Worm (Caenorhabditis elegans) whole organism, L1 larva: ENCODE results near the gene slc-25A26.

ENCODE experiments used
- C16A3.4 ChIP-seq: fragments of 150-350 bp; optimal IDR thresholded peaks from 2 replicates; lab custom pipeline; 2014; ENCODE audit warnings: missing biosample characterization, missing genetic modification characterization
- F16B12.6 ChIP-seq: fragments of 150-350 bp; optimal IDR thresholded peaks from 2 replicates; lab custom pipeline; 2014; ENCODE audit warnings: missing biosample characterization, missing genetic modification characterization
- Y116A8C.19 ChIP-seq: sonication (generic microtip); optimal IDR thresholded peaks from 2 replicates; lab custom pipeline; 2016; ENCODE audit warnings: missing compliant biosample characterization, missing genetic modification characterization, borderline replicate concordance
- aha-1 ChIP-seq: fragments of 150-350 bp; optimal IDR thresholded peaks from 2 replicates; lab custom pipeline; 2014; ENCODE audit warnings: missing biosample characterization, missing genetic modification characterization
- alr-1 ChIP-seq: fragments of 200-800 bp; sonication (Bioruptor generic); optimal IDR thresholded peaks from 2 replicates; lab custom pipeline; 2018; ENCODE audit warnings: borderline replicate concordance, mild to moderate bottlenecking, missing genetic modification characterization, missing compliant biosample characterization
- blmp-1 ChIP-seq: fragments of 150-350 bp; optimal IDR thresholded peaks from 2 replicates; lab custom pipeline; 2014; ENCODE audit warnings: missing biosample characterization, missing genetic modification characterization
- ceh-63 ChIP-seq: fragments of 200-800 bp; sonication (Bioruptor generic); optimal IDR thresholded peaks from 2 replicates; lab custom pipeline; 2018; ENCODE audit warnings: mild to moderate bottlenecking, missing genetic modification characterization, missing compliant biosample characterization
- ceh-8 ChIP-seq: fragments of 200-800 bp; sonication (Bioruptor generic); optimal IDR thresholded peaks from 2 replicates; lab custom pipeline; 2018; ENCODE audit warnings: mild to moderate bottlenecking, missing genetic modification characterization, moderate library complexity, missing compliant biosample characterization
- ceh-88 ChIP-seq: fragments of 200-800 bp; sonication (Bioruptor generic); IDR thresholded peaks from 2 replicates; pipeline ENCODE4 v1.3.6; 2022; ENCODE audit warnings: missing genetic modification characterization, missing compliant biosample characterization
- ces-1 ChIP-seq: fragments of 150-350 bp; optimal IDR thresholded peaks from 2 replicates; lab custom pipeline; 2014; ENCODE audit warnings: missing biosample characterization, missing genetic modification reagents, missing genetic modification characterization
- dpl-1 ChIP-seq, 3 experiments: fragments of 150-350 bp in 2 of 3; sonication (generic microtip) in 1 of 3; optimal IDR thresholded peaks; 2 replicates each; lab custom pipeline; 2014 to 2017; ENCODE audit warnings: missing biosample characterization in 3 of 3, missing genetic modification characterization in 3 of 3, missing genetic modification reagents in 3 of 3
- dsc-1 ChIP-seq: sonication (generic microtip); optimal IDR thresholded peaks from 2 replicates; lab custom pipeline; 2016; ENCODE audit warnings: mild to moderate bottlenecking, missing genetic modification characterization, missing compliant biosample characterization
- efl-1 ChIP-seq, 4 experiments: fragments of 150-350 bp; optimal IDR thresholded peaks in 3 of 4; peaks in 1 of 4; 1 replicate in 1 of 4; 2 replicates in 3 of 4; lab custom pipeline; 2014; ENCODE audit warnings: missing biosample characterization in 2 of 4, missing genetic modification characterization in 2 of 4, missing genetic modification reagents in 2 of 4
- efl-3 ChIP-seq: fragments of 200-800 bp; sonication (Bioruptor generic); optimal IDR thresholded peaks from 2 replicates; lab custom pipeline; 2018; ENCODE audit warnings: mild to moderate bottlenecking, missing genetic modification characterization, missing compliant biosample characterization
- egl-13 ChIP-seq: sonication (generic microtip); optimal IDR thresholded peaks from 2 replicates; lab custom pipeline; 2016; ENCODE audit warnings: missing genotype, missing genetic modification reagents, missing genetic modification characterization, missing compliant biosample characterization
- elt-3 ChIP-seq, 6 experiments: fragments of 150-350 bp in 1 of 6; sonication (generic microtip); optimal IDR thresholded peaks; 2 replicates each; lab custom pipeline; 2017 to 2018; ENCODE audit warnings: missing biosample characterization in 6 of 6, missing genetic modification characterization in 6 of 6, inconsistent platforms in 1 of 6
- fkh-8 ChIP-seq: sonication (generic microtip); optimal IDR thresholded peaks from 2 replicates; lab custom pipeline; 2016; ENCODE audit warnings: mild to moderate bottlenecking, missing genetic modification characterization, missing compliant biosample characterization
- fos-1 ChIP-seq: fragments of 150-350 bp; optimal IDR thresholded peaks from 2 replicates; lab custom pipeline; 2014; ENCODE audit warnings: missing biosample characterization, missing genetic modification characterization
- irx-1 ChIP-seq: sonication (generic microtip); optimal IDR thresholded peaks from 2 replicates; lab custom pipeline; 2016; ENCODE audit warnings: missing genetic modification characterization, missing compliant biosample characterization
- lin-13 ChIP-seq: fragments of 150-350 bp; optimal IDR thresholded peaks from 2 replicates; lab custom pipeline; 2014; ENCODE audit warnings: missing biosample characterization, missing genetic modification reagents, missing genetic modification characterization
- lin-14 ChIP-seq: fragments of 200-800 bp; sonication (Bioruptor generic); optimal IDR thresholded peaks from 2 replicates; lab custom pipeline; 2018; ENCODE audit warnings: mild to moderate bottlenecking, missing genetic modification characterization, moderate library complexity, missing compliant biosample characterization
- lin-15B ChIP-seq: fragments of 150-350 bp; sonication (generic microtip); optimal IDR thresholded peaks from 3 replicates; lab custom pipeline; 2014; ENCODE audit warnings: missing biosample characterization, missing genetic modification characterization
- lin-35 ChIP-seq, 2 experiments: fragments of 150-350 bp; optimal IDR thresholded peaks; 2 replicates each; lab custom pipeline; 2014; ENCODE audit warnings: missing biosample characterization in 2 of 2, missing genetic modification characterization in 2 of 2, missing genetic modification reagents in 2 of 2
- lsy-2 ChIP-seq, 2 experiments: fragments of 150-350 bp; optimal IDR thresholded peaks; 2 replicates each; lab custom pipeline; 2014; ENCODE audit warnings: missing biosample characterization in 2 of 2, missing genetic modification characterization in 2 of 2
- mdl-1 ChIP-seq, 2 experiments: fragments of 150-350 bp; optimal IDR thresholded peaks; 2 replicates each; lab custom pipeline; 2014 to 2017; ENCODE audit warnings: missing biosample characterization in 2 of 2, missing genetic modification characterization in 2 of 2, inconsistent platforms in 1 of 2
- mep-1 ChIP-seq: fragments of 150-350 bp; optimal IDR thresholded peaks from 2 replicates; lab custom pipeline; 2014; ENCODE audit warnings: missing biosample characterization, missing genetic modification characterization
- nhr-11 ChIP-seq: fragments of 150-350 bp; optimal IDR thresholded peaks from 2 replicates; lab custom pipeline; 2014; ENCODE audit warnings: missing biosample characterization, missing genetic modification characterization
- nhr-20 ChIP-seq: sonication (generic microtip); optimal IDR thresholded peaks from 2 replicates; lab custom pipeline; 2016; ENCODE audit warnings: mild to moderate bottlenecking, missing genetic modification characterization, missing compliant biosample characterization
- nhr-237 ChIP-seq: fragments of 150-350 bp; optimal IDR thresholded peaks from 2 replicates; lab custom pipeline; 2014; ENCODE audit warnings: missing biosample characterization, missing genetic modification characterization
- nhr-28 ChIP-seq: fragments of 150-350 bp; optimal IDR thresholded peaks from 2 replicates; lab custom pipeline; 2014; ENCODE audit warnings: missing biosample characterization, missing genetic modification characterization
- nhr-47 ChIP-seq: sonication (generic microtip); optimal IDR thresholded peaks from 2 replicates; lab custom pipeline; 2016; ENCODE audit warnings: mild to moderate bottlenecking, missing genetic modification characterization, moderate library complexity, missing compliant biosample characterization
- nhr-71 ChIP-seq: sonication (generic microtip); optimal IDR thresholded peaks from 2 replicates; lab custom pipeline; 2016; ENCODE audit warnings: mild to moderate bottlenecking, missing genetic modification characterization, moderate library complexity, missing compliant biosample characterization
- nhr-76 ChIP-seq: sonication (generic microtip); optimal IDR thresholded peaks from 2 replicates; lab custom pipeline; 2017; ENCODE audit warnings: missing biosample characterization, missing genetic modification characterization
- nhr-77 ChIP-seq: fragments of 150-350 bp; optimal IDR thresholded peaks from 2 replicates; lab custom pipeline; 2014; ENCODE audit warnings: missing biosample characterization, missing genetic modification characterization
- nhr-85 ChIP-seq: sonication (generic microtip); peaks from one replicate; lab custom pipeline; 2016; ENCODE audit warnings: missing genetic modification characterization, inconsistent platforms, missing compliant biosample characterization
- nhr-90 ChIP-seq: sonication (generic microtip); optimal IDR thresholded peaks from 2 replicates; lab custom pipeline; 2016; ENCODE audit warnings: mild to moderate bottlenecking, missing genetic modification characterization, missing compliant biosample characterization; ENCODE audit not compliant: poor library complexity
- skn-1 ChIP-seq: fragments of 150-350 bp; optimal IDR thresholded peaks from 2 replicates; lab custom pipeline; 2014; ENCODE audit warnings: missing biosample characterization, missing genetic modification characterization
- snpc-4 ChIP-seq: fragments of 150-350 bp; optimal IDR thresholded peaks from 2 replicates; lab custom pipeline; 2014; ENCODE audit warnings: missing biosample characterization, missing genetic modification characterization
- snu-23 ChIP-seq: sonication (generic microtip); optimal IDR thresholded peaks from 2 replicates; lab custom pipeline; 2016; ENCODE audit warnings: missing genetic modification characterization, missing compliant biosample characterization
- sox-4 ChIP-seq: sonication (generic microtip); optimal IDR thresholded peaks from 2 replicates; lab custom pipeline; 2016; ENCODE audit warnings: missing genetic modification characterization, missing compliant biosample characterization
- swsn-7 ChIP-seq: sonication (generic microtip); optimal IDR thresholded peaks from 2 replicates; lab custom pipeline; 2016; ENCODE audit warnings: missing genetic modification characterization, missing compliant biosample characterization
- tbx-2 ChIP-seq: sonication (generic microtip); optimal IDR thresholded peaks from 2 replicates; lab custom pipeline; 2016; ENCODE audit warnings: missing genetic modification characterization, missing compliant biosample characterization
- unc-130 ChIP-seq: fragments of 150-350 bp; optimal IDR thresholded peaks from 2 replicates; lab custom pipeline; 2017; ENCODE audit warnings: missing biosample characterization, missing genetic modification characterization, inconsistent platforms
- unc-62 ChIP-seq: fragments of 150-350 bp; optimal IDR thresholded peaks from 2 replicates; lab custom pipeline; 2014; ENCODE audit warnings: missing biosample characterization, missing genetic modification reagents, missing genetic modification characterization
- unc-98 ChIP-seq: fragments of 200-800 bp; sonication (Bioruptor generic); IDR thresholded peaks from 2 replicates; pipeline ENCODE4 v1.3.6; 2022; ENCODE audit warnings: missing genetic modification characterization, missing compliant biosample characterization
- xbp-1 ChIP-seq: sonication (generic microtip); optimal IDR thresholded peaks from 2 replicates; lab custom pipeline; 2016; ENCODE audit warnings: missing genetic modification characterization, missing compliant biosample characterization
- zip-4 ChIP-seq: fragments of 200-800 bp; sonication (Bioruptor generic); optimal IDR thresholded peaks from 2 replicates; lab custom pipeline; 2018; ENCODE audit warnings: mild to moderate bottlenecking, missing genetic modification characterization, moderate library complexity, missing compliant biosample characterization

The slc-25A26 gene

DNA sequence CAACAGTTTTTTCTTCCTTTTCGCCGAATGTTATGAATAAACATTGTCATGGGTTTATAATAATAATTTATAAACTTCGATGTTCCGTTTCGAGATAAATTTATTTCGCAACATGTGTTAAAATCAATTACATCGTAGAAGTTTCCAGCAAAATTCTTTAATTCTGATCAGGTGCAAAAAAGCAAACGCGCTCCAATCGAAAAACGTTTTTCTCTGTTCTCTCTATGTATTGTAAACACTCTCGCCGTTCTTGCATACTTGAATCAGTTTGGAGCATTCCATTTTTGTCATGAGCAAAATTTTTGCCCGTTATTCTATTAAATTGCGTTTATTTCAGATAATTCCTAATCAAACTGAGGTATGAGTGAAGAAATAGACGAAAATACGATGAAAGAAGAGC is 36.5 kb upstream of the slc-25A26 start, which contains the start of gene rad-54.L2:
rad-54.L2 (plus strand) TSS at position 332 of the 400 bp plus-strand sequence.
- TF ChIP-seq lin-14 (GFP tag; lab: Kevin White, UChicago) (peak; percentile 76), lin-15B (tag; lab: Kevin White, UChicago) (peak; percentile 35), C16A3.4 (tag; lab: Kevin White, UChicago) (no peak), fkh-8 (tag; lab: Kevin White, UChicago) (peak; percentile 79), tbx-2 (tag; lab: Kevin White, UChicago) (peak; percentile 29), lsy-2 (tag; optimal IDR thresholded peaks at IDR 0.05; lab: Kevin White, UChicago) (peak; percentile 41 to 76), nhr-28 (tag; lab: Kevin White, UChicago) (no peak), aha-1 (no peak), blmp-1 (tag; lab: Kevin White, UChicago) (peak; percentile 17), swsn-7 (tag; lab: Kevin White, UChicago) (peak; percentile 25), dsc-1 (tag; lab: Kevin White, UChicago) (peak; percentile 57), Y116A8C.19 (tag; lab: Kevin White, UChicago) (no peak), lin-35 (GFP tag; optimal IDR thresholded peaks at IDR 0.05; lab: Kevin White, UChicago) (peak; percentile 58 to 80), ces-1 (GFP tag; lab: Kevin White, UChicago) (no peak), lin-13 (peak; percentile 43), F16B12.6 (tag; lab: Kevin White, UChicago) (peak; percentile 12), skn-1 (tag; lab: Kevin White, UChicago) (peak; percentile 78), nhr-76 (tag; lab: Kevin White, UChicago) (no peak), nhr-11 (tag; lab: Kevin White, UChicago) (no peak), ceh-88 (GFP tag; lab: Robert Waterston, UW) (no peak), snpc-4 (tag; lab: Kevin White, UChicago) (peak; percentile 19), alr-1 (tag; lab: Kevin White, UChicago) (no peak), efl-3 (GFP tag; lab: Kevin White, UChicago) (no peak), zip-4 (GFP tag; lab: Kevin White, UChicago) (peak; percentile 39), unc-98 (GFP tag; lab: Robert Waterston, UW) (no peak), nhr-237 (tag; lab: Kevin White, UChicago) (peak; percentile 26), nhr-77 (peak; percentile 10), elt-3 (tag; optimal IDR thresholded peaks at IDR 0.05; lab: Kevin White, UChicago) (peak in 1 of 6 experiments; percentile 3), fos-1 (tag; lab: Kevin White, UChicago) (peak; percentile 5), dpl-1 (GFP tag; optimal IDR thresholded peaks at IDR 0.05; lab: Kevin White, UChicago) (peak; percentile 43 to 63 (median 52)), ceh-8 (GFP tag; lab: Kevin White, UChicago) (no peak), nhr-90 (peak; percentile 23), unc-130 (tag; lab: Kevin White, UChicago) (no peak), mep-1 (tag; lab: Kevin White, UChicago) (peak; percentile 76), egl-13 (tag; lab: Kevin White, UChicago) (peak; percentile 4), nhr-71 (tag; lab: Kevin White, UChicago) (peak; percentile 58), nhr-20 (tag; lab: Kevin White, UChicago) (peak; percentile 61), xbp-1 (tag; lab: Kevin White, UChicago) (peak; percentile 8), snu-23 (GFP tag; lab: Kevin White, UChicago) (peak; percentile 64), irx-1 (tag; lab: Kevin White, UChicago) (peak; percentile 13), nhr-47 (tag; lab: Kevin White, UChicago) (peak; percentile 64), sox-4 (no peak), mdl-1 (tag; optimal IDR thresholded peaks at IDR 0.05; lab: Kevin White, UChicago) (peak in 1 of 2 experiments; percentile 22), ceh-63 (GFP tag; lab: Kevin White, UChicago) (no peak), nhr-85 (tag; lab: Kevin White, UChicago) (peak; percentile 5), unc-62 (no peak), efl-1 (optimal IDR thresholded peaks at IDR 0.05; lab: Kevin White, UChicago) (peak; percentile 54 to 65), efl-1 (GFP tag; optimal IDR thresholded peaks at IDR 0.05 in 1 of 2; lab: Kevin White, UChicago) (peak; percentile 65 to 93)
